Worm (Caenorhabditis elegans): Measurements from ENCODE around the gene glo-4.

DNA sequence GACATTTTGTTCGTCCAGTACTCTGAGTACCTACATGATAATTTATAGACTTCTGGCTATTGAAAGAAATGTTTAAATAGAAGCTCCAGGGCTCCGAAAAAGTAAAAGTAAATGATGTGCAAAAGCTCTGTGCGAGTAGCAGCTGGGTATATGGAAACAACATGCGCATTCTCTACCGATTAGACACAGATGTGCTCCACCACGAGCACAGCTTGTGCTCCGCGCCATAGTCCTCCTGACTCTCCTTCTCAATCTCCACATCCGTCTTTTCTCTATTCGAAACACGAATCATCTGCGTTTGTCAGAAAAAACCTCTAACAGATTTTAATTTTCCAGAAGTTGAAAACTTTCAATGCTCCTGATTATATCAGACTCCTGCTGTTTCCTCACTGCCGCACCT, 40.4 kb upstream of the glo-4 start:
- TF ChIP-seq klf-2 (GFP tag; conservative IDR thresholded peaks at IDR 0.05) (no peak), ref-1 (GFP tag; conservative IDR thresholded peaks at IDR 0.05) (no peak), T22C8.4 (GFP tag; IDR thresholded peaks at IDR 0.05) (no peak), tab-1 (GFP tag; IDR thresholded peaks at IDR 0.05) (no peak)
